Fruit fly (Drosophila melanogaster) whole organism, embryonic: Measurements from ENCODE around the gene cni.

Source experiments
- BEAF-32 ChIP-seq: fragments of 200-800 bp; sonication (Bioruptor generic); optimal IDR thresholded peaks from 3 replicates; lab custom pipeline; 2017; ENCODE audit warnings: missing biosample characterization, missing genetic modification characterization, mild to moderate bottlenecking, moderate library complexity, missing genetic modification reagents
- CG12236 ChIP-seq: fragments of 200-800 bp; sonication (Bioruptor generic); optimal IDR thresholded peaks from 2 replicates; lab custom pipeline; 2016; ENCODE audit warnings: missing biosample characterization, missing genetic modification characterization
- CG1233 ChIP-seq: fragments of 200-800 bp; sonication (Bioruptor generic); optimal IDR thresholded peaks from 4 replicates; lab custom pipeline; 2018; ENCODE audit warnings: missing biosample characterization, mild to moderate bottlenecking, missing genetic modification characterization
- CG13624 ChIP-seq: fragments of 200-800 bp; sonication (Bioruptor generic); optimal IDR thresholded peaks from 2 replicates; lab custom pipeline; 2016; ENCODE audit warnings: missing biosample characterization, missing genetic modification characterization
- CG17829 ChIP-seq: fragments of 200-800 bp; optimal IDR thresholded peaks from 2 replicates; lab custom pipeline; 2019; ENCODE audit warnings: missing biosample characterization, mild to moderate bottlenecking, missing genetic modification characterization, moderate library complexity
- CG18262 ChIP-seq: fragments of 200-800 bp; optimal IDR thresholded peaks from 3 replicates; lab custom pipeline; 2019; ENCODE audit warnings: missing biosample characterization, mild to moderate bottlenecking, missing genetic modification characterization, moderate library complexity
- CG2120 ChIP-seq: fragments of 200-800 bp; sonication (Bioruptor generic); optimal IDR thresholded peaks from 3 replicates; lab custom pipeline; 2016; ENCODE audit warnings: missing biosample characterization, missing genetic modification characterization
- CG2199 ChIP-seq: fragments of 200-800 bp; sonication (Bioruptor generic); IDR thresholded peaks from 3 replicates; pipeline ENCODE4 v1.3.6; 2022; ENCODE audit warnings: missing biosample characterization, missing genetic modification characterization
- CG30431 ChIP-seq: fragments of 200-800 bp; sonication (Bioruptor generic); optimal IDR thresholded peaks from 2 replicates; lab custom pipeline; 2017; ENCODE audit warnings: missing biosample characterization, missing genetic modification characterization
- CG3065 ChIP-seq: fragments of 200-800 bp; sonication (Bioruptor generic); optimal IDR thresholded peaks from 2 replicates; lab custom pipeline; 2016; ENCODE audit warnings: missing biosample characterization, missing genetic modification characterization
- CG33557 ChIP-seq: fragments of 200-800 bp; sonication (Bioruptor generic); optimal IDR thresholded peaks from 2 replicates; lab custom pipeline; 2019; ENCODE audit warnings: missing biosample characterization, mild to moderate bottlenecking, missing genetic modification characterization, moderate library complexity
- CG3407 ChIP-seq: fragments of 200-800 bp; sonication (Bioruptor generic); optimal IDR thresholded peaks from 2 replicates; lab custom pipeline; 2018; ENCODE audit warnings: missing biosample characterization, mild to moderate bottlenecking, missing genetic modification characterization
- CG34422 ChIP-seq: fragments of 200-800 bp; sonication (Bioruptor generic); IDR thresholded peaks from 3 replicates; pipeline ENCODE4 v1.3.6; 2022; ENCODE audit warnings: missing biosample characterization, missing genetic modification characterization
- CG3726 ChIP-seq: fragments of 200-800 bp; sonication (Bioruptor generic); IDR thresholded peaks from 3 replicates; pipeline ENCODE4, ENCODE4 v1.3.6; 2022; ENCODE audit warnings: missing biosample characterization, missing genetic modification characterization
- CG42726 ChIP-seq: fragments of 200-800 bp; sonication (Bioruptor generic); IDR thresholded peaks from 2 replicates; pipeline ENCODE4 v1.3.6; 2022; ENCODE audit warnings: missing biosample characterization, missing genetic modification characterization; ENCODE audit not compliant: partially characterized antibody
- CG5953 ChIP-seq: fragments of 200-800 bp; sonication (Bioruptor generic); IDR thresholded peaks from 2 replicates; pipeline ENCODE4 v1.3.6; 2022; ENCODE audit warnings: missing biosample characterization, missing genetic modification characterization
- CG6689 ChIP-seq: fragments of 200-800 bp; sonication (Bioruptor generic); IDR thresholded peaks from 2 replicates; pipeline ENCODE4 v1.3.6; 2022; ENCODE audit warnings: missing biosample characterization, missing genetic modification characterization
- CG7745 ChIP-seq: fragments of 200-800 bp; sonication (Bioruptor generic); optimal IDR thresholded peaks from 2 replicates; lab custom pipeline; 2018; ENCODE audit warnings: missing biosample characterization, mild to moderate bottlenecking, missing genetic modification characterization, moderate library complexity
- CG7963 ChIP-seq: fragments of 200-800 bp; sonication (Bioruptor generic); IDR thresholded peaks from 3 replicates; pipeline ENCODE4 v1.3.6; 2022; ENCODE audit warnings: missing biosample characterization, missing genetic modification characterization; ENCODE audit not compliant: partially characterized antibody
- CG9932 ChIP-seq: fragments of 200-800 bp; sonication (Bioruptor generic); IDR thresholded peaks from 2 replicates; pipeline ENCODE4 v1.3.6; 2022; ENCODE audit warnings: missing biosample characterization, missing genetic modification characterization
- Chrac-16 ChIP-seq: fragments of 200-800 bp; sonication (Bioruptor generic); optimal IDR thresholded peaks from 3 replicates; lab custom pipeline; 2016; ENCODE audit warnings: missing biosample characterization, missing genetic modification characterization
- D19A ChIP-seq: fragments of 200-800 bp; optimal IDR thresholded peaks from 3 replicates; lab custom pipeline; 2019; ENCODE audit warnings: missing biosample characterization, mild to moderate bottlenecking, missing genetic modification characterization, moderate library complexity
- Eip74EF ChIP-seq, 2 experiments: fragments of 200-800 bp in 1 of 2; fragments of >200 bp in 1 of 2; sonication (Bioruptor generic) in 1 of 2; optimal IDR thresholded peaks; 2 replicates each; lab custom pipeline; 2017 to 2019; ENCODE audit warnings: missing biosample characterization in 2 of 2, missing genetic modification characterization in 2 of 2, mild to moderate bottlenecking in 1 of 2, moderate library complexity in 1 of 2
- GATAe ChIP-seq: fragments of 200-800 bp; sonication (Bioruptor generic); conservative IDR thresholded peaks from 2 replicates; pipeline ENCODE4 v1.3.6; 2022; ENCODE audit warnings: missing biosample characterization, missing genetic modification characterization
- HLH3B ChIP-seq: fragments of 200-800 bp; sonication (Bioruptor generic); IDR thresholded peaks from 2 replicates; pipeline ENCODE4 v1.3.6; 2022; ENCODE audit warnings: missing biosample characterization, missing genetic modification characterization
- MBD-R2 ChIP-seq: fragments of 200-800 bp; sonication (Bioruptor generic); IDR thresholded peaks from 2 replicates; pipeline ENCODE4 v1.3.6; 2022; ENCODE audit warnings: missing biosample characterization, missing genetic modification characterization
- Meics ChIP-seq: fragments of 200-800 bp; sonication (Bioruptor generic); optimal IDR thresholded peaks from 2 replicates; lab custom pipeline; 2017; ENCODE audit warnings: missing biosample characterization, mild to moderate bottlenecking, missing genetic modification characterization
- Pdp1 ChIP-seq, 2 experiments: fragments of 200-800 bp; sonication (Bioruptor generic); optimal IDR thresholded peaks; 3 replicates each; lab custom pipeline; 2016; ENCODE audit warnings: missing biosample characterization in 2 of 2, missing genetic modification characterization in 2 of 2, mild to moderate bottlenecking in 1 of 2, moderate library complexity in 1 of 2
- Poxn ChIP-seq: fragments of 200-800 bp; sonication (Bioruptor generic); IDR thresholded peaks from 2 replicates; pipeline ENCODE4 v1.3.6; 2022; ENCODE audit warnings: missing biosample characterization, missing genetic modification characterization
- ash1 ChIP-seq: fragments of 200-800 bp; sonication (Bioruptor generic); optimal IDR thresholded peaks from 2 replicates; lab custom pipeline; 2018; ENCODE audit warnings: missing biosample characterization, mild to moderate bottlenecking, missing genetic modification characterization
- btn ChIP-seq: fragments of 200-800 bp; sonication (Bioruptor generic); optimal IDR thresholded peaks from 2 replicates; lab custom pipeline; 2016; ENCODE audit warnings: missing biosample characterization, missing genetic modification characterization
- dan ChIP-seq: fragments of 200-800 bp; sonication (Bioruptor generic); IDR thresholded peaks from 2 replicates; pipeline ENCODE4 v1.3.6; 2022; ENCODE audit warnings: missing biosample characterization, missing genetic modification characterization
- dm ChIP-seq: fragments of 200-800 bp; sonication (Bioruptor generic); optimal IDR thresholded peaks from 3 replicates; lab custom pipeline; 2016; ENCODE audit warnings: missing biosample characterization, missing genetic modification characterization
- dmrt11E ChIP-seq: fragments of 200-800 bp; sonication (Bioruptor generic); optimal IDR thresholded peaks from 3 replicates; lab custom pipeline; 2018; ENCODE audit warnings: missing biosample characterization, mild to moderate bottlenecking, missing genetic modification characterization, moderate library complexity
- fd64A ChIP-seq: fragments of 200-800 bp; sonication (Bioruptor generic); optimal IDR thresholded peaks from 3 replicates; lab custom pipeline; 2018; ENCODE audit warnings: missing biosample characterization, mild to moderate bottlenecking, missing genetic modification characterization
- ham ChIP-seq: fragments of 200-800 bp; sonication (Bioruptor generic); IDR thresholded peaks from 2 replicates; pipeline ENCODE4 v1.3.6; 2022; ENCODE audit warnings: missing biosample characterization, missing genetic modification characterization
- hbn ChIP-seq: fragments of 200-800 bp; sonication (Bioruptor generic); IDR thresholded peaks from 2 replicates; pipeline ENCODE4 v1.3.6; 2022; ENCODE audit warnings: missing biosample characterization, missing genetic modification characterization; ENCODE audit not compliant: partially characterized antibody
- jumu ChIP-seq: fragments of 200-800 bp; sonication (Bioruptor generic); optimal IDR thresholded peaks from 3 replicates; lab custom pipeline; 2016; ENCODE audit warnings: missing biosample characterization, missing genetic modification characterization
- kni ChIP-seq: fragments of 200-800 bp; sonication (Bioruptor generic); optimal IDR thresholded peaks from 3 replicates; lab custom pipeline; 2017; ENCODE audit warnings: mild to moderate bottlenecking, missing biosample characterization, missing genetic modification reagents, missing genetic modification characterization
- lilli ChIP-seq: fragments of 200-800 bp; sonication (Bioruptor generic); optimal IDR thresholded peaks from 3 replicates; lab custom pipeline; 2016; ENCODE audit warnings: missing biosample characterization, missing genetic modification characterization
- mirr ChIP-seq: fragments of 200-800 bp; sonication (Bioruptor generic); optimal IDR thresholded peaks from 3 replicates; lab custom pipeline; 2018; ENCODE audit warnings: missing biosample characterization, mild to moderate bottlenecking, missing genetic modification characterization
- pita ChIP-seq: fragments of 200-800 bp; sonication (Bioruptor generic); optimal IDR thresholded peaks from 2 replicates; lab custom pipeline; 2017; ENCODE audit warnings: missing biosample characterization, mild to moderate bottlenecking, missing genetic modification characterization
- pros ChIP-seq: fragments of 200-800 bp; sonication (Bioruptor generic); optimal IDR thresholded peaks from 3 replicates; lab custom pipeline; 2019; ENCODE audit warnings: missing biosample characterization, mild to moderate bottlenecking, missing genetic modification characterization, moderate library complexity
- pzg ChIP-seq: fragments of 200-800 bp; sonication (Bioruptor generic); optimal IDR thresholded peaks from 3 replicates; lab custom pipeline; 2018; ENCODE audit warnings: missing biosample characterization, mild to moderate bottlenecking, missing genetic modification characterization, moderate library complexity
- scrt ChIP-seq: fragments of 200-800 bp; sonication (Bioruptor generic); optimal IDR thresholded peaks from 2 replicates; lab custom pipeline; 2018; ENCODE audit warnings: missing biosample characterization, mild to moderate bottlenecking, missing genetic modification characterization, moderate library complexity
- shn ChIP-seq: fragments of 200-800 bp; sonication (Bioruptor generic); optimal IDR thresholded peaks from 3 replicates; lab custom pipeline; 2016; ENCODE audit warnings: missing biosample characterization, missing genetic modification characterization
- slou ChIP-seq: fragments of 200-800 bp; sonication (Bioruptor generic); optimal IDR thresholded peaks from 3 replicates; lab custom pipeline; 2016; ENCODE audit warnings: missing biosample characterization, missing genetic modification characterization
- sna ChIP-seq: fragments of 200-800 bp; sonication (Bioruptor generic); IDR thresholded peaks from 2 replicates; pipeline ENCODE4 v1.3.6; 2022; ENCODE audit warnings: missing biosample characterization, missing genetic modification characterization; ENCODE audit not compliant: partially characterized antibody
- tgo ChIP-seq: fragments of 200-800 bp; sonication (Bioruptor generic); IDR thresholded peaks from 3 replicates; pipeline ENCODE4 v1.3.6; 2022; ENCODE audit warnings: missing biosample characterization, missing genetic modification characterization
- tll ChIP-seq, 2 experiments: fragments of 200-800 bp in 1 of 2; fragments of >200 bp in 1 of 2; sonication (Bioruptor generic) in 1 of 2; optimal IDR thresholded peaks; 2 replicates each; lab custom pipeline; 2017 to 2019; ENCODE audit warnings: missing biosample characterization in 2 of 2, missing genetic modification characterization in 2 of 2, mild to moderate bottlenecking in 1 of 2, moderate library complexity in 1 of 2

cni gene

DNA sequence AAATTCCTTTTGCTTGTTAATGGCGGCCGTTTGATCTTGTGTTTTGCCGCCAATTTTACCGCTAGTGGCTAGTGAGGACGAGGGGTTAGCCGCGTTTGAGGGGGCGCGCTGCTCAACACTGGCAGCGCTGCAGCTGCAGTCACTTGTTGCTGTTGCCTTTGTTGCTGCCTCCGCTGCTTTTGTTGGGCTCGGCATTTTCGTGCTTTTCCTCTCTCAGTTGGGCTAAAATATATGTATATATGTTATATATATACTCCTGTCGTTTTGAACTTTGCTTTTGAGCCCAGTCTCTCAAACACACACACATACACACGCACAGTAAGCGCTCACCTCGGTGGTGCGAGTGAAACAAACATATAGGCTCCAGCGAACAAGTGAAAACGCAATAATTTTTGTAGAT, 14.3 kb upstream of the cni start (continued):
- no peak for TF ChIP-seq CG3407 (GFP tag; lab: Kevin White, UChicago)
- TF ChIP-seq CG12236 (GFP tag; lab: Kevin White, UChicago), result no peak
- no peak for TF ChIP-seq pzg
- TF ChIP-seq dmrt11E (tag; lab: Kevin White, UChicago), result no peak
- TF ChIP-seq CG30431 (GFP tag; lab: Kevin White, UChicago), result no peak
- TF ChIP-seq CG6689 (GFP tag; lab: Robert Waterston, UW), result no peak
- TF ChIP-seq CG1233 (GFP tag; lab: Kevin White, UChicago), result no peak
- TF ChIP-seq Meics (GFP tag; lab: Kevin White, UChicago), result no peak
- no peak for TF ChIP-seq CG7745
- TF ChIP-seq CG3065 (GFP tag; lab: Kevin White, UChicago), result no peak
- TF ChIP-seq CG42726 (GFP tag; lab: Robert Waterston, UW), result no peak
- no peak for TF ChIP-seq CG9932 (GFP tag; lab: Robert Waterston, UW)
- TF ChIP-seq Pdp1 (GFP tag; optimal IDR thresholded peaks at IDR 0.05; lab: Kevin White, UChicago), result no peak
- TF ChIP-seq hbn (GFP tag; lab: Robert Waterston, UW), result no peak
- no peak for TF ChIP-seq fd64A
- no peak for TF ChIP-seq tgo (GFP tag; lab: Robert Waterston, UW)
- no peak for TF ChIP-seq GATAe (GFP tag; lab: Robert Waterston, UW)
- no peak for TF ChIP-seq Eip74EF (GFP tag; optimal IDR thresholded peaks at IDR 0.05; lab: Kevin White, UChicago)
- TF ChIP-seq dan, result no peak
- no peak for TF ChIP-seq sna (GFP tag; lab: Robert Waterston, UW)

DNA sequence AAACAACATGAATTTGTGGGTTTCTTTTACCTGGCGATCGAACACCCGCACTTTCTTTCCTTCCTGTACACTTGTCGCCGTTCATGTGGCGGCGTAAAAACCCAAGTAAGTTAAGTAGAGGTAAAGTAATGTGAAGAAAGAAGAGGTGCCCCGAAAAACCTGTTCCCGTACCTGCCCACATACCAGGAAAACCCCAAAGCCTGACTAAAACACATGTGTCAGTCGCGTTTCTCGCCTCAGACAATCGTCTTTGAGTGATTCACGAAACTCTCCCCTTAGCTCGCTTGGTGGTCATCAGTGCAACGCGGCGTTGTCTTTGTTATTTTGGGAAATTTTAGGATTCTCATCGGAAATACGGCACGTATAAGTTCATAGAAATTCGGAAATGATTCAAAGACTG, 13.0 kb upstream of the cni start:
- TF ChIP-seq scrt (no peak), CG3726 (GFP tag; lab: Robert Waterston, UW) (no peak), btn (GFP tag; lab: Kevin White, UChicago) (no peak), pros (GFP tag; lab: Kevin White, UChicago) (peak; percentile 73), ham (GFP tag; lab: Robert Waterston, UW) (no peak), fd64A (no peak), D19A (tag; lab: Kevin White, UChicago) (no peak), CG13624 (no peak), ash1 (GFP tag; lab: Kevin White, UChicago) (no peak), CG18262 (no peak), lilli (GFP tag; lab: Kevin White, UChicago) (no peak), CG17829 (tag; lab: Kevin White, UChicago) (peak; percentile 17), CG33557 (GFP tag; lab: Kevin White, UChicago) (no peak), slou (no peak), MBD-R2 (GFP tag; lab: Robert Waterston, UW) (no peak), CG7963 (GFP tag; lab: Robert Waterston, UW) (no peak), CG5953 (GFP tag; lab: Robert Waterston, UW) (no peak), Chrac-16 (GFP tag; lab: Kevin White, UChicago) (no peak), mirr (no peak), CG2120 (GFP tag; lab: Kevin White, UChicago) (no peak), pita (GFP tag; lab: Kevin White, UChicago) (no peak), dm (GFP tag; lab: Kevin White, UChicago) (no peak), tll (GFP tag; optimal IDR thresholded peaks at IDR 0.05; lab: Kevin White, UChicago) (peak in 1 of 2 experiments; percentile 86), CG34422 (GFP tag; lab: Robert Waterston, UW) (no peak), BEAF-32 (no peak), HLH3B (GFP tag; lab: Robert Waterston, UW) (no peak), dmrt11E (tag; lab: Kevin White, UChicago) (no peak), CG2199 (GFP tag; lab: Robert Waterston, UW) (peak; percentile 58; the same call in 2 of the 3 replicates), CG9932 (GFP tag; lab: Robert Waterston, UW) (no peak), shn (GFP tag; lab: Kevin White, UChicago) (no peak), Poxn (GFP tag; lab: Robert Waterston, UW) (no peak), jumu (GFP tag; lab: Kevin White, UChicago) (no peak), kni (peak; percentile 66)
